Worm (Caenorhabditis elegans): ENCODE results near the gene sri-31.

sri-31 gene

ce11 chrII:3054622-3055021 is 3.8 kb downstream of the sri-31 start (continued):
- TF ChIP-seq ces-1 (GFP tag; optimal IDR thresholded peaks at IDR 0.05) (no peak), swsn-7 (tag; optimal IDR thresholded peaks at IDR 0.05) (peak; percentile 39), fkh-10 (GFP tag; optimal IDR thresholded peaks at IDR 0.05) (no peak), alr-1 (tag; optimal IDR thresholded peaks at IDR 0.05; ENCODE audit: borderline replicate concordance) (no peak), nhr-237 (tag; optimal IDR thresholded peaks at IDR 0.05) (no peak), ztf-11 (tag; optimal IDR thresholded peaks at IDR 0.05) (peak in 1 of 2 experiments; percentile 6), zip-4 (GFP tag; optimal IDR thresholded peaks at IDR 0.05) (no peak), mab-9 (GFP tag; IDR thresholded peaks at IDR 0.05) (no peak), nhr-77 (tag; optimal IDR thresholded peaks at IDR 0.05) (no peak), tlp-1 (tag; optimal IDR thresholded peaks at IDR 0.05) (no peak), nhr-19 (GFP tag; conservative IDR thresholded peaks at IDR 0.05) (no peak), hpl-2 (GFP tag; optimal IDR thresholded peaks at IDR 0.05) (no peak), unc-98 (GFP tag; IDR thresholded peaks at IDR 0.05) (no peak), nhr-71 (tag; optimal IDR thresholded peaks at IDR 0.05) (peak; percentile 36), nhr-12 (tag; optimal IDR thresholded peaks at IDR 0.05) (no peak), dsc-1 (tag; optimal IDR thresholded peaks at IDR 0.05) (peak; percentile 12), efl-1 (optimal IDR thresholded peaks at IDR 0.05) (peak; percentile 15 to 17), efl-1 (GFP tag; optimal IDR thresholded peaks at IDR 0.05 in 1 of 2) (peak in 1 of 2 experiments; percentile 82), aha-1 (tag; optimal IDR thresholded peaks at IDR 0.05) (no peak), unc-130 (tag; optimal IDR thresholded peaks at IDR 0.05) (no peak), nhr-47 (tag; optimal IDR thresholded peaks at IDR 0.05) (peak; percentile 47), F16B12.6 (tag; optimal IDR thresholded peaks at IDR 0.05) (no peak), C16A3.4 (tag; optimal IDR thresholded peaks at IDR 0.05) (no peak), mep-1 (tag; optimal IDR thresholded peaks at IDR 0.05) (no peak), ceh-90 (tag; optimal IDR thresholded peaks at IDR 0.05) (no peak), mef-2 (tag; optimal IDR thresholded peaks at IDR 0.05) (no peak), Y116A8C.19 (tag; optimal IDR thresholded peaks at IDR 0.05; ENCODE audit: borderline replicate concordance) (no peak), ztf-4 (tag; optimal IDR thresholded peaks at IDR 0.05) (no peak), efl-3 (GFP tag; optimal IDR thresholded peaks at IDR 0.05) (no peak), nhr-28 (tag; optimal IDR thresholded peaks at IDR 0.05) (no peak), lir-3 (tag; optimal IDR thresholded peaks at IDR 0.05; ENCODE audit: poor library complexity) (no peak), ceh-8 (GFP tag; optimal IDR thresholded peaks at IDR 0.05) (no peak), aly-2 (tag; optimal IDR thresholded peaks at IDR 0.05) (no peak), skn-1 (tag; optimal IDR thresholded peaks at IDR 0.05) (no peak), ceh-82 (tag; optimal IDR thresholded peaks at IDR 0.05) (peak in 1 of 3 experiments; percentile 28), hlh-17 (GFP tag; optimal IDR thresholded peaks at IDR 0.05; ENCODE audit: borderline replicate concordance) (no peak), C34B4.2 (tag; optimal IDR thresholded peaks at IDR 0.05) (no peak), unc-30 (tag; optimal IDR thresholded peaks at IDR 0.05) (no peak), fos-1 (tag; optimal IDR thresholded peaks at IDR 0.05) (no peak), nhr-20 (tag; optimal IDR thresholded peaks at IDR 0.05) (peak; percentile 33), elt-3 (tag; optimal IDR thresholded peaks at IDR 0.05) (no peak), nhr-11 (tag; optimal IDR thresholded peaks at IDR 0.05) (no peak), snpc-4 (tag; optimal IDR thresholded peaks at IDR 0.05) (no peak), sox-4 (tag; optimal IDR thresholded peaks at IDR 0.05) (no peak), nhr-76 (tag; optimal IDR thresholded peaks at IDR 0.05) (no peak), vab-15 (tag; optimal IDR thresholded peaks at IDR 0.05) (no peak), grh-1 (GFP tag; IDR thresholded peaks at IDR 0.05) (no peak), lin-14 (GFP tag; optimal IDR thresholded peaks at IDR 0.05) (peak; percentile 67), lsy-2 (tag; optimal IDR thresholded peaks at IDR 0.05) (no peak), egl-13 (tag; optimal IDR thresholded peaks at IDR 0.05) (no peak), nhr-85 (tag) (no peak), egl-27 (tag; optimal IDR thresholded peaks at IDR 0.05) (no peak), sptf-1 (tag; optimal IDR thresholded peaks at IDR 0.05) (no peak), lin-13 (GFP tag; optimal IDR thresholded peaks at IDR 0.05) (no peak), ets-5 (GFP tag; IDR thresholded peaks at IDR 0.05) (no peak)
